Fruit fly (Drosophila melanogaster) whole organism, prepupa: Measurements from ENCODE around the gene Vha13.

Source experiments
- Blimp-1 ChIP-seq: fragments of 200-800 bp; sonication (Bioruptor generic); optimal IDR thresholded peaks from 3 replicates; lab custom pipeline; 2017; ENCODE audit warnings: missing biosample characterization, missing genetic modification characterization, mild to moderate bottlenecking, moderate library complexity, missing genetic modification reagents
- CG10631 ChIP-seq: fragments of 200-800 bp; sonication (Bioruptor generic); optimal IDR thresholded peaks from 2 replicates; lab custom pipeline; 2016; ENCODE audit warnings: missing biosample characterization, missing genetic modification characterization
- CG10669 ChIP-seq: fragments of 200-800 bp; sonication (Bioruptor generic); optimal IDR thresholded peaks from 3 replicates; lab custom pipeline; 2018; ENCODE audit warnings: missing biosample characterization, mild to moderate bottlenecking, missing genetic modification characterization, moderate library complexity
- CG11294 ChIP-seq: fragments of 200-800 bp; sonication (Bioruptor generic); IDR thresholded peaks from 2 replicates; pipeline ENCODE4 v1.3.6; 2022; ENCODE audit warnings: missing biosample characterization, missing genetic modification characterization
- CG11762 ChIP-seq: fragments of 200-800 bp; sonication (Bioruptor generic); optimal IDR thresholded peaks from 3 replicates; lab custom pipeline; 2016; ENCODE audit warnings: missing biosample characterization, missing genetic modification characterization; ENCODE audit not compliant: insufficient read depth
- CG11902 ChIP-seq: fragments of 200-800 bp; sonication (Bioruptor generic); optimal IDR thresholded peaks from 3 replicates; lab custom pipeline; 2016; ENCODE audit warnings: missing biosample characterization, missing genetic modification characterization
- CG16779 ChIP-seq: fragments of 200-800 bp; sonication (Bioruptor generic); optimal IDR thresholded peaks from 3 replicates; lab custom pipeline; 2017; ENCODE audit warnings: missing biosample characterization, mild to moderate bottlenecking, missing genetic modification characterization
- CG3032 ChIP-seq: fragments of 200-800 bp; optimal IDR thresholded peaks from 2 replicates; lab custom pipeline; 2019; ENCODE audit warnings: missing biosample characterization, mild to moderate bottlenecking, missing genetic modification characterization, moderate library complexity
- CG31627 ChIP-seq: fragments of 200-800 bp; sonication (Bioruptor generic); optimal IDR thresholded peaks from 3 replicates; lab custom pipeline; 2016; ENCODE audit warnings: missing biosample characterization, missing genetic modification characterization
- CG34406 ChIP-seq: fragments of 200-800 bp; sonication (Bioruptor generic); optimal IDR thresholded peaks from 3 replicates; lab custom pipeline; 2016; ENCODE audit warnings: missing biosample characterization, missing genetic modification characterization
- CG3919 ChIP-seq: fragments of 200-800 bp; sonication (Bioruptor generic); optimal IDR thresholded peaks from 3 replicates; lab custom pipeline; 2016; ENCODE audit warnings: missing biosample characterization, missing genetic modification characterization
- CG4318 ChIP-seq: fragments of 200-800 bp; sonication (Bioruptor generic); optimal IDR thresholded peaks from 3 replicates; lab custom pipeline; 2017; ENCODE audit warnings: missing biosample characterization, mild to moderate bottlenecking, missing genetic modification characterization
- CG6163 ChIP-seq: fragments of 200-800 bp; sonication (Bioruptor generic); IDR thresholded peaks from 3 replicates; pipeline ENCODE4 v1.3.6; 2022; ENCODE audit warnings: missing biosample characterization, missing genetic modification characterization
- CG6792 ChIP-seq: fragments of 200-800 bp; sonication (Bioruptor generic); optimal IDR thresholded peaks from 3 replicates; lab custom pipeline; 2016; ENCODE audit warnings: missing biosample characterization, missing genetic modification characterization
- CG6854 ChIP-seq: fragments of 200-800 bp; sonication (Bioruptor generic); optimal IDR thresholded peaks from 2 replicates; lab custom pipeline; 2017; ENCODE audit warnings: missing biosample characterization, mild to moderate bottlenecking, missing genetic modification characterization
- CG7368 ChIP-seq: fragments of 200-800 bp; sonication (Bioruptor generic); optimal IDR thresholded peaks from 3 replicates; lab custom pipeline; 2016; ENCODE audit warnings: missing biosample characterization, missing genetic modification characterization
- CG8119 ChIP-seq: fragments of 200-800 bp; sonication (Bioruptor generic); IDR thresholded peaks from 3 replicates; pipeline ENCODE4 v1.3.6; 2022; ENCODE audit warnings: missing biosample characterization, missing genetic modification characterization
- CG8319 ChIP-seq: fragments of 200-800 bp; sonication (Bioruptor generic); optimal IDR thresholded peaks from 3 replicates; lab custom pipeline; 2016; ENCODE audit warnings: missing biosample characterization, missing genetic modification characterization
- CG8632 ChIP-seq: fragments of 200-800 bp; sonication (Bioruptor generic); optimal IDR thresholded peaks from 3 replicates; lab custom pipeline; 2016; ENCODE audit warnings: missing biosample characterization, missing genetic modification characterization
- CG9139 ChIP-seq: fragments of 200-800 bp; sonication (Bioruptor generic); optimal IDR thresholded peaks from 3 replicates; lab custom pipeline; 2017; ENCODE audit warnings: missing biosample characterization, mild to moderate bottlenecking, missing genetic modification characterization
- Eip75B ChIP-seq: fragments of 200-800 bp; sonication (Bioruptor generic); optimal IDR thresholded peaks from 3 replicates; lab custom pipeline; 2016; ENCODE audit warnings: missing biosample characterization, missing genetic modification characterization
- Eip93F ChIP-seq: fragments of 200-800 bp; sonication (Bioruptor generic); optimal IDR thresholded peaks from 2 replicates; lab custom pipeline; 2016; ENCODE audit warnings: missing biosample characterization, mild to moderate bottlenecking, missing genetic modification characterization
- Ets21C ChIP-seq: fragments of 200-800 bp; sonication (Bioruptor generic); optimal IDR thresholded peaks from 3 replicates; lab custom pipeline; 2016; ENCODE audit warnings: missing biosample characterization, missing genetic modification characterization
- Ets96B ChIP-seq: fragments of 200-800 bp; optimal IDR thresholded peaks from 2 replicates; lab custom pipeline; 2019; ENCODE audit warnings: missing biosample characterization, mild to moderate bottlenecking, missing genetic modification characterization, moderate library complexity
- Gug ChIP-seq: fragments of 200-800 bp; sonication (Bioruptor generic); IDR thresholded peaks from 2 replicates; pipeline ENCODE4 v1.3.6; 2022; ENCODE audit warnings: missing biosample characterization, missing genetic modification characterization
- Hr38 ChIP-seq: sonication (Bioruptor generic); optimal IDR thresholded peaks from 2 replicates; lab custom pipeline; 2016; ENCODE audit warnings: missing biosample characterization, missing genetic modification characterization
- Hr39 ChIP-seq: fragments of 200-800 bp; sonication (Bioruptor generic); optimal IDR thresholded peaks from 2 replicates; lab custom pipeline; 2016; ENCODE audit warnings: missing biosample characterization, missing genetic modification characterization
- Lpt ChIP-seq: fragments of 200-800 bp; sonication (Bioruptor generic); optimal IDR thresholded peaks from 3 replicates; lab custom pipeline; 2016; ENCODE audit warnings: missing biosample characterization, missing genetic modification characterization
- Met ChIP-seq: fragments of 200-800 bp; sonication (Bioruptor generic); optimal IDR thresholded peaks from 3 replicates; lab custom pipeline; 2016; ENCODE audit warnings: missing biosample characterization, missing genetic modification characterization
- Smox ChIP-seq: fragments of 200-800 bp; sonication (Bioruptor generic); optimal IDR thresholded peaks from 3 replicates; lab custom pipeline; 2016; ENCODE audit warnings: missing biosample characterization, missing genetic modification characterization
- Sox102F ChIP-seq: fragments of 200-800 bp; sonication (Bioruptor generic); optimal IDR thresholded peaks from 2 replicates; lab custom pipeline; 2016; ENCODE audit warnings: missing biosample characterization, mild to moderate bottlenecking, missing genetic modification characterization
- achi ChIP-seq: fragments of 200-800 bp; sonication (Bioruptor generic); optimal IDR thresholded peaks from 3 replicates; lab custom pipeline; 2016; ENCODE audit warnings: missing biosample characterization, missing genetic modification characterization
- acj6 ChIP-seq: fragments of 200-800 bp; sonication (Bioruptor generic); optimal IDR thresholded peaks from 3 replicates; lab custom pipeline; 2016; ENCODE audit warnings: missing biosample characterization, missing genetic modification characterization
- cyc ChIP-seq: fragments of 200-800 bp; sonication (Bioruptor generic); optimal IDR thresholded peaks from 3 replicates; lab custom pipeline; 2016; ENCODE audit warnings: missing biosample characterization, missing genetic modification characterization
- dac ChIP-seq: fragments of 200-800 bp; sonication (Bioruptor generic); optimal IDR thresholded peaks from 2 replicates; lab custom pipeline; 2017; ENCODE audit warnings: missing biosample characterization, mild to moderate bottlenecking, missing genetic modification characterization
- dsx ChIP-seq: fragments of 200-800 bp; optimal IDR thresholded peaks from 3 replicates; lab custom pipeline; 2019; ENCODE audit warnings: missing biosample characterization, mild to moderate bottlenecking, missing genetic modification characterization, moderate library complexity; ENCODE audit not compliant: poor library complexity, severe bottlenecking
- eg ChIP-seq: fragments of 200-800 bp; sonication (Bioruptor generic); IDR thresholded peaks from 3 replicates; pipeline ENCODE4 v1.3.6; 2022; ENCODE audit warnings: missing biosample characterization, missing genetic modification characterization
- esn ChIP-seq: fragments of 200-800 bp; sonication (Bioruptor generic); optimal IDR thresholded peaks from 2 replicates; lab custom pipeline; 2016; ENCODE audit warnings: missing biosample characterization, mild to moderate bottlenecking, missing genetic modification characterization, moderate library complexity
- fd59A ChIP-seq: fragments of 200-800 bp; sonication (Bioruptor generic); optimal IDR thresholded peaks from 2 replicates; lab custom pipeline; 2017; ENCODE audit warnings: missing biosample characterization, mild to moderate bottlenecking, missing genetic modification characterization, missing genetic modification reagents
- fd85E ChIP-seq: fragments of 200-800 bp; sonication (Bioruptor generic); optimal IDR thresholded peaks from 3 replicates; lab custom pipeline; 2016; ENCODE audit warnings: missing biosample characterization, missing genetic modification characterization
- fkh ChIP-seq: fragments of 200-800 bp; sonication (Bioruptor generic); optimal IDR thresholded peaks from 3 replicates; lab custom pipeline; 2017; ENCODE audit warnings: missing biosample characterization, mild to moderate bottlenecking, missing genetic modification characterization, moderate library complexity
- net ChIP-seq: fragments of 200-800 bp; sonication (Bioruptor generic); optimal IDR thresholded peaks from 3 replicates; lab custom pipeline; 2016; ENCODE audit warnings: missing biosample characterization, missing genetic modification characterization
- salr ChIP-seq, 2 experiments: fragments of 200-800 bp; sonication (Bioruptor generic); optimal IDR thresholded peaks; 3 replicates each; lab custom pipeline; 2016 to 2018; ENCODE audit warnings: missing biosample characterization in 2 of 2, missing genetic modification characterization in 2 of 2, mild to moderate bottlenecking in 1 of 2
- spab ChIP-seq: fragments of 200-800 bp; sonication (Bioruptor generic); optimal IDR thresholded peaks from 2 replicates; lab custom pipeline; 2017; ENCODE audit warnings: missing biosample characterization, mild to moderate bottlenecking, missing genetic modification characterization, missing genetic modification reagents
- ss ChIP-seq, 2 experiments: fragments of 200-800 bp; sonication (Bioruptor generic); optimal IDR thresholded peaks; 2 replicates in 1 of 2; 3 replicates in 1 of 2; lab custom pipeline; 2017 to 2018; ENCODE audit warnings: mild to moderate bottlenecking in 2 of 2, missing biosample characterization in 2 of 2, missing genetic modification characterization in 2 of 2, moderate library complexity in 1 of 2
- svp ChIP-seq: fragments of 200-800 bp; sonication (Bioruptor generic); peaks from one replicate; lab custom pipeline; 2016; ENCODE audit warnings: missing biosample characterization, missing genetic modification characterization
- vri ChIP-seq: fragments of 200-800 bp; sonication (Bioruptor generic); optimal IDR thresholded peaks from 3 replicates; lab custom pipeline; 2016; ENCODE audit warnings: missing biosample characterization, mild to moderate bottlenecking, missing genetic modification characterization

Gene Vha13

DNA sequence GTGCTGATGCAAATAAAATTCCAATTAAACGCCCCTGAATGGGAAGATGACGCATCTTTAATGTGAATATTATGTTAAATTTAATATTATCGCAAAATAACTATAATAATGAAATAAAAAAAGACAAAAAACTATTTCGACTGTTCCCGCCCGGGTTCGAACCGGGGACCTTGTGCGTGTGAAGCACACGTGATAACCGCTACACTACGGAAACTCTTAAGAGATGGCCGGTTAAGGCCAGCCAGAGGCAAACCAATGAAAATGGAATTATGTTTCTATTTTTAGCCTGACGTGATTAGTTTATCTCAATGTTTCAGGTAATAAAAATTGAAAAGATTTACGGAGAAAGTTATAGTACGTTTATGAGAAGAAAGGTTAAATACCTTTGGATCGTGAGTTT is 27.9 kb upstream of the Vha13 start:
- TF ChIP-seq CG34406 (GFP tag; lab: Kevin White, UChicago) (no peak), Eip75B (GFP tag; lab: Kevin White, UChicago) (no peak), Hr39 (GFP tag; lab: Kevin White, UChicago) (no peak), CG6792 (GFP tag; lab: Kevin White, UChicago) (no peak), Sox102F (GFP tag; lab: Kevin White, UChicago) (no peak), CG31627 (no peak), fd85E (GFP tag; lab: Kevin White, UChicago) (no peak), Hr38 (no peak), CG10631 (GFP tag; lab: Kevin White, UChicago) (no peak), CG3032 (no peak), CG8632 (GFP tag; lab: Kevin White, UChicago) (no peak), Met (GFP tag; lab: Kevin White, UChicago) (no peak)
- TF ChIP-seq, all 60 proteins: peak for 0

DNA sequence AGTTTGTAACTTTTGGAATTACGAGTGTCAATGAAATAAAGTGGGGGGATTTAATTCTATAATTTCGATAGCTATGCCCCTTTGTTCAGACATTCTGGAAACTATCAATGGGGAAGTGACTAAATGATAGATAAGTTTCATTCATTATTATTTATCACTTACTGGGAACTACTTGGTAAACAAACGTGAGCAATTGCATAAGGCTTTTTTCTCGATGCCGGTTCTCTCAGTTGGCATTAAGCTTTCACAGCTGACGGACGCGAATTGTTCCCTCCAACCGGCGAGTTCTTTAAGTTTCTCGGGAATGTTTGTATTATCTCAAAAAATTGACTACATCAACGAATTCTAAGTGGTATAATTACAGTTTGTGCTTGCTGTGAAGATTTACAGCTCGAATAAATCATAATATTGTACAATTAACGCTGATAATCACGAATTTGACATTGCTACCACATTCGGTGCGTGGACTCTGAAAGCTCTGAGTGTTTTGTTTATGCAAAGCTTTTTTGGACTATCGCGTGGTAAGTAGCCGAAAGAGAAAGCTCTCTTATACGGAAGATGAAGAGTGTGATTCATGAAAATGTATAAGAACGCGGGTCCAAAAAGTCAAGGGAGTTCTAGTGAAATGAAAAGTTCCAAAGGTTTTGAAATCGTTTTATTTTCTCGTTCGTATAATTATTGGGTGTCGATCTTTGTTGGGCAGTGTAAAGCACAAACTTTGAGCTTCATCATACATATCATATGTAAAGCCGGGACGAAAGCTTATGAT is 27.2 kb upstream of the Vha13 start, which contains the start of gene Naam:
Gene Naam, plus strand, starts transcription at position 228 of the 769 bp plus-strand sequence.
- TF ChIP-seq CG7368 (GFP tag; lab: Kevin White, UChicago) (peak; percentile 83), CG16779 (tag; lab: Kevin White, UChicago) (peak; percentile 32), acj6 (GFP tag; lab: Kevin White, UChicago) (peak; percentile 77), CG11902 (GFP tag; lab: Kevin White, UChicago) (peak; percentile 16), svp (GFP tag; lab: Kevin White, UChicago) (peak; percentile 87), CG10669 (GFP tag; lab: Kevin White, UChicago) (peak; percentile 65), fd59A (GFP tag; lab: Kevin White, UChicago) (no peak), CG11294 (peak; percentile 34; the same call in 1 of the 2 replicates), fd85E (GFP tag; lab: Kevin White, UChicago) (peak; percentile 57), vri (GFP tag; lab: Kevin White, UChicago) (peak; percentile 70), ss (GFP tag; optimal IDR thresholded peaks at IDR 0.05; lab: Kevin White, UChicago) (peak in 1 of 2 experiments; percentile 6), net (GFP tag; lab: Kevin White, UChicago) (peak; percentile 82), CG3919 (GFP tag; lab: Kevin White, UChicago) (peak; percentile 84), CG8119 (GFP tag; lab: Robert Waterston, UW) (peak; percentile 79), Hr38 (no peak), dsx (GFP tag; lab: Kevin White, UChicago) (peak; percentile 49), CG6163 (peak; percentile 89), CG8319 (GFP tag; lab: Kevin White, UChicago) (peak; percentile 57), cyc (GFP tag; lab: Kevin White, UChicago) (peak; percentile 68), Eip93F (GFP tag; lab: Kevin White, UChicago) (no peak), fkh (GFP tag; lab: Kevin White, UChicago) (peak; percentile 41), Met (GFP tag; lab: Kevin White, UChicago) (peak; percentile 77), spab (GFP tag; lab: Kevin White, UChicago) (peak; percentile 47), eg (GFP tag; lab: Robert Waterston, UW) (peak; percentile 93), CG34406 (GFP tag; lab: Kevin White, UChicago) (peak; percentile 68), CG3032 (peak; percentile 46), CG6854 (GFP tag; lab: Kevin White, UChicago) (no peak), Blimp-1 (GFP tag; lab: Kevin White, UChicago) (peak; percentile 27), Lpt (GFP tag; lab: Kevin White, UChicago) (peak; percentile 66), CG9139 (GFP tag; lab: Kevin White, UChicago) (no peak), Ets21C (peak; percentile 43), esn (GFP tag; lab: Kevin White, UChicago) (peak; percentile 81), CG10631 (GFP tag; lab: Kevin White, UChicago) (peak; percentile 61), CG11762 (peak; percentile 55), achi (GFP tag; lab: Kevin White, UChicago) (peak; percentile 77), CG31627 (peak; percentile 78), salr (GFP tag; optimal IDR thresholded peaks at IDR 0.05; lab: Kevin White, UChicago) (peak in 1 of 2 experiments; percentile 29), dac (GFP tag; lab: Kevin White, UChicago) (peak; percentile 69), Ets96B (tag; lab: Kevin White, UChicago) (peak; percentile 59), CG4318 (peak; percentile 22), Gug (peak; percentile 74), Eip75B (GFP tag; lab: Kevin White, UChicago) (peak; percentile 77), Smox (GFP tag; lab: Kevin White, UChicago) (peak; percentile 79)
